Worm (Caenorhabditis elegans): ENCODE results near the gene K11D9.3.

ce11 chrIII:10819257-10819656 lies 17.2 kb upstream of the K11D9.3 start:
- TF ChIP-seq pha-4 (tag; optimal IDR thresholded peaks at IDR 0.05) (no peak), unc-62 (GFP tag; optimal IDR thresholded peaks at IDR 0.05) (no peak), lin-13 (tag; optimal IDR thresholded peaks at IDR 0.05) (no peak), ztf-11 (tag; optimal IDR thresholded peaks at IDR 0.05) (no peak), nhr-12 (tag; optimal IDR thresholded peaks at IDR 0.05) (no peak), mab-5 (tag; optimal IDR thresholded peaks at IDR 0.05) (no peak), lsy-2 (tag; optimal IDR thresholded peaks at IDR 0.05) (no peak), nhr-237 (tag; optimal IDR thresholded peaks at IDR 0.05) (no peak), unc-120 (tag; optimal IDR thresholded peaks at IDR 0.05; ENCODE audit: poor library complexity, severe bottlenecking) (no peak), blmp-1 (tag; optimal IDR thresholded peaks at IDR 0.05) (no peak), mep-1 (tag; optimal IDR thresholded peaks at IDR 0.05) (no peak), elt-3 (tag; optimal IDR thresholded peaks at IDR 0.05) (no peak)

Measured in whole organism, mixed stage, embryonic.